Fruit fly (Drosophila melanogaster) Kc167 (cell line): ENCODE data around the gene CG33721.

Experiments used
- Myc ChIP-seq: fragments of >200 bp; optimal IDR thresholded peaks from 2 replicates; lab custom pipeline; 2017; ENCODE audit warnings: missing external identifiers
- Sin3A ChIP-seq: fragments of >200 bp; optimal IDR thresholded peaks from 2 replicates; lab custom pipeline; 2018; ENCODE audit warnings: missing external identifiers
- h ChIP-seq: fragments of >200 bp; optimal IDR thresholded peaks from 3 replicates; lab custom pipeline; 2018; ENCODE audit warnings: missing external identifiers
- insv ChIP-seq: fragments of >200 bp; optimal IDR thresholded peaks from 3 replicates; lab custom pipeline; 2018; ENCODE audit warnings: missing external identifiers
- psq ChIP-seq: fragments of >200 bp; optimal IDR thresholded peaks from 2 replicates; lab custom pipeline; 2017; ENCODE audit warnings: missing external identifiers
- ttk ChIP-seq: sonication (Bioruptor generic); optimal IDR thresholded peaks from 2 replicates; lab custom pipeline; 2017; ENCODE audit warnings: missing external identifiers

dm6 chr3R:22362218-22362907 is 31.5 kb downstream of the CG33721 start, which contains the start of the genes JMJD6, CG7071 and Muted:
- TF ChIP-seq Sin3A (lab: Kevin White, UChicago) = no peak
- TF ChIP-seq Myc (lab: Kevin White, UChicago) = no peak
- TF ChIP-seq h = no peak
- TF ChIP-seq insv (lab: Kevin White, UChicago) = no peak
- TF ChIP-seq psq (lab: Kevin White, UChicago) = no peak
- TF ChIP-seq ttk = no peak
